Fruit fly (Drosophila melanogaster): ENCODE results near the gene CG13312.

dm6 chr3L:8823730-8824374 is 16.8 kb upstream of the CG13312 start:
- TF ChIP-seq kay (GFP tag; ENCODE audit: borderline replicate concordance) (no peak), pad (GFP tag; optimal IDR thresholded peaks at IDR 0.05) (no peak), CG7045 (GFP tag; optimal IDR thresholded peaks at IDR 0.05) (peak; percentile 28), CG1620 (GFP tag; optimal IDR thresholded peaks at IDR 0.05) (no peak), Mnt (GFP tag; optimal IDR thresholded peaks at IDR 0.05) (no peak), ovo (GFP tag; optimal IDR thresholded peaks at IDR 0.05) (no peak), toe (GFP tag; optimal IDR thresholded peaks at IDR 0.05) (no peak), CG33017 (tag; optimal IDR thresholded peaks at IDR 0.05) (no peak), CG14711 (tag; optimal IDR thresholded peaks at IDR 0.05) (no peak), CG5204 (GFP tag; optimal IDR thresholded peaks at IDR 0.05) (no peak), Crg-1 (GFP tag; optimal IDR thresholded peaks at IDR 0.05) (no peak)

Data from whole organism, adult.